Worm (Caenorhabditis elegans): ENCODE data around the gene C45H4.13.

Gene C45H4.13

DNA sequence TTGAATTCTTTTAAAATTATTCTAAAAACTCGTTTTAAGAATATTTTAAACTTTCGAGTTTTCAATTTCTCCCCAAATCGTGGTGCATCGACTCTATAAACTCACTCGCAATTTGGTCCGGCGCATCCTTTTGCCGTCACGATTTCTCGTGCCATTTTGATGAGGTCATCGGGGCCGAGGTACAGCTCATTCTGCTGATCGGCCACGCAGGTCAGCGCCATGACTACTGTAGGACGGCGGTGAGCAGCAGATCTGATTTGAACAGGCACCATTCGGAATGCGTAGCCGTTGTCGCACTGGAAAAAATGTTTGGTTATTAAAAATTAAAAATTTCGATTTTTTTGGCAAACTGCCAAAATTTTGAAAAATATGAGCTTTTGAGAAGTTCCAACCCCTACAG is 18.1 kb downstream of the C45H4.13 start:
- TF ChIP-seq ceh-30 (tag; optimal IDR thresholded peaks at IDR 0.05) = no peak
- no peak for TF ChIP-seq ahr-1 (tag; optimal IDR thresholded peaks at IDR 0.05)
- TF ChIP-seq elt-2 (tag; optimal IDR thresholded peaks at IDR 0.05) = no peak
- TF ChIP-seq ceh-19 (GFP tag; optimal IDR thresholded peaks at IDR 0.05) = no peak
- no peak for TF ChIP-seq pat-9 (tag; optimal IDR thresholded peaks at IDR 0.05)
- no peak for TF ChIP-seq sdc-2 (tag; optimal IDR thresholded peaks at IDR 0.05)
- TF ChIP-seq npax-4 (tag; optimal IDR thresholded peaks at IDR 0.05) = no peak
- no peak for TF ChIP-seq syd-9 (tag; optimal IDR thresholded peaks at IDR 0.05)
- no peak for TF ChIP-seq elt-4 (tag; optimal IDR thresholded peaks at IDR 0.05)
- no peak for TF ChIP-seq ceh-48 (tag; optimal IDR thresholded peaks at IDR 0.05)
- TF ChIP-seq rnt-1 (tag; optimal IDR thresholded peaks at IDR 0.05) = no peak
- TF ChIP-seq pag-3 (tag; optimal IDR thresholded peaks at IDR 0.05; ENCODE audit: borderline replicate concordance) = no peak
- TF ChIP-seq ceh-31 (tag; optimal IDR thresholded peaks at IDR 0.05) = no peak
- TF ChIP-seq pqm-1 (tag; optimal IDR thresholded peaks at IDR 0.05) = no peak
- TF ChIP-seq nhr-232 (tag; optimal IDR thresholded peaks at IDR 0.05) = no peak
- TF ChIP-seq mec-3 (tag; optimal IDR thresholded peaks at IDR 0.05; ENCODE audit: borderline replicate concordance) = no peak

ce11 chrV:2126996-2127585 is 23.7 kb downstream of the C45H4.13 start, which contains the start of gene ldp-1:
ldp-1 (plus strand) TSS chrV:2127535.
- TF ChIP-seq ceh-34 (tag; optimal IDR thresholded peaks at IDR 0.05) (peak; percentile 8), ref-2 (tag; optimal IDR thresholded peaks at IDR 0.05) (peak; percentile 63), C08G9.2 (tag; optimal IDR thresholded peaks at IDR 0.05) (peak; percentile 92), pha-4 (tag; optimal IDR thresholded peaks at IDR 0.05) (no peak), rnt-1 (tag; optimal IDR thresholded peaks at IDR 0.05) (peak; percentile 39), fkh-10 (GFP tag; optimal IDR thresholded peaks at IDR 0.05) (no peak), ets-4 (tag; optimal IDR thresholded peaks at IDR 0.05) (peak; percentile 71), tbx-2 (tag; optimal IDR thresholded peaks at IDR 0.05) (peak; percentile 70), npax-4 (tag; optimal IDR thresholded peaks at IDR 0.05) (no peak), ceh-14 (tag; optimal IDR thresholded peaks at IDR 0.05) (peak; percentile 7), ceh-2 (tag; optimal IDR thresholded peaks at IDR 0.05) (peak; percentile 76), gmeb-2 (tag; optimal IDR thresholded peaks at IDR 0.05) (no peak), odd-2 (tag; optimal IDR thresholded peaks at IDR 0.05) (no peak), nfya-1 (tag; optimal IDR thresholded peaks at IDR 0.05) (no peak), ceh-48 (tag; optimal IDR thresholded peaks at IDR 0.05) (no peak), K09A11.1 (tag; optimal IDR thresholded peaks at IDR 0.05; ENCODE audit: insufficient read depth) (no peak), nhr-232 (tag; optimal IDR thresholded peaks at IDR 0.05) (no peak), sdc-2 (tag; optimal IDR thresholded peaks at IDR 0.05) (no peak), ztf-16 (tag; optimal IDR thresholded peaks at IDR 0.05) (no peak), tbx-7 (tag; optimal IDR thresholded peaks at IDR 0.05) (peak; percentile 76), ceh-31 (tag; optimal IDR thresholded peaks at IDR 0.05) (peak; percentile 89), K02D7.2 (tag; optimal IDR thresholded peaks at IDR 0.05) (no peak), zip-5 (tag; optimal IDR thresholded peaks at IDR 0.05) (peak; percentile 48), mec-3 (tag; optimal IDR thresholded peaks at IDR 0.05; ENCODE audit: borderline replicate concordance) (peak; percentile 69), ceh-18 (tag; optimal IDR thresholded peaks at IDR 0.05) (no peak), unc-42 (tag; optimal IDR thresholded peaks at IDR 0.05) (peak; percentile 25), unc-3 (GFP tag; conservative IDR thresholded peaks at IDR 0.05) (no peak), unc-3 (tag; optimal IDR thresholded peaks at IDR 0.05) (peak; percentile 19), pros-1 (tag; optimal IDR thresholded peaks at IDR 0.05) (no peak), ceh-9 (tag; optimal IDR thresholded peaks at IDR 0.05) (no peak), hlh-8 (tag; optimal IDR thresholded peaks at IDR 0.05) (peak; percentile 3), ama-1 (optimal IDR thresholded peaks at IDR 0.05) (no peak), fax-1 (tag; optimal IDR thresholded peaks at IDR 0.05) (peak; percentile 55)

Measured in whole organism, late embryonic.